Fruit fly (Drosophila melanogaster): ENCODE data around the gene sky.

Gene sky

dm6 chr2L:20828701-20829100 lies 90.0 kb downstream of the sky start:
- TF ChIP-seq rn (GFP tag; IDR thresholded peaks at IDR 0.05) = no peak

dm6 chr2L:20827045-20827444 lies 91.7 kb downstream of the sky start:
- no peak for TF ChIP-seq CG9948 (tag; optimal IDR thresholded peaks at IDR 0.05)
- TF ChIP-seq CG4496 (GFP tag; IDR thresholded peaks at IDR 0.05) = no peak
- no peak for TF ChIP-seq rn (GFP tag; IDR thresholded peaks at IDR 0.05)
- TF ChIP-seq Pif1A (GFP tag; optimal IDR thresholded peaks at IDR 0.05) = no peak
- TF ChIP-seq CG12605 (GFP tag; IDR thresholded peaks at IDR 0.05) = no peak
- TF ChIP-seq gl (tag; optimal IDR thresholded peaks at IDR 0.05) = no peak
- TF ChIP-seq CG8159 (tag; optimal IDR thresholded peaks at IDR 0.05) = no peak
- TF ChIP-seq CG14655 (GFP tag; optimal IDR thresholded peaks at IDR 0.05) = no peak
- TF ChIP-seq CG13204 (GFP tag; optimal IDR thresholded peaks at IDR 0.05) = no peak
- TF ChIP-seq fd96Ca (GFP tag; IDR thresholded peaks at IDR 0.05) = no peak
- TF ChIP-seq CG15710 (tag; optimal IDR thresholded peaks at IDR 0.05) = no peak
- TF ChIP-seq CG8301 (tag; optimal IDR thresholded peaks at IDR 0.05) = no peak
- no peak for TF ChIP-seq EcR (GFP tag; optimal IDR thresholded peaks at IDR 0.05)
- no peak for TF ChIP-seq Ets98B (GFP tag; IDR thresholded peaks at IDR 0.05)
- no peak for TF ChIP-seq D1 (tag; optimal IDR thresholded peaks at IDR 0.05)
- no peak for TF ChIP-seq Snoo (tag; optimal IDR thresholded peaks at IDR 0.05)
- TF ChIP-seq CG34367 (tag; optimal IDR thresholded peaks at IDR 0.05) = no peak
- TF ChIP-seq CG10348 (GFP tag; IDR thresholded peaks at IDR 0.05) = no peak
- TF ChIP-seq CG32121 (GFP tag; IDR thresholded peaks at IDR 0.05) = no peak

dm6 chr2L:20826226-20826625 lies 92.5 kb downstream of the sky start:
- TF ChIP-seq CG9948 (tag; optimal IDR thresholded peaks at IDR 0.05) = no peak
- no peak for TF ChIP-seq EcR (GFP tag; optimal IDR thresholded peaks at IDR 0.05)
- no peak for TF ChIP-seq CG17806 (tag; optimal IDR thresholded peaks at IDR 0.05)

dm6 chr2L:20825265-20825664 lies 93.5 kb downstream of the sky start:
- TF ChIP-seq CG12605 (GFP tag; IDR thresholded peaks at IDR 0.05) (peak; percentile 57; the same call in 1 of the 2 replicates), CG32121 (GFP tag; IDR thresholded peaks at IDR 0.05) (no peak), Snoo (tag; optimal IDR thresholded peaks at IDR 0.05) (no peak), EcR (GFP tag; optimal IDR thresholded peaks at IDR 0.05) (peak; percentile 89), CG9948 (tag; optimal IDR thresholded peaks at IDR 0.05) (no peak), gl (tag; optimal IDR thresholded peaks at IDR 0.05) (peak; percentile 16), CG13204 (GFP tag; optimal IDR thresholded peaks at IDR 0.05) (peak; percentile 89)

DNA sequence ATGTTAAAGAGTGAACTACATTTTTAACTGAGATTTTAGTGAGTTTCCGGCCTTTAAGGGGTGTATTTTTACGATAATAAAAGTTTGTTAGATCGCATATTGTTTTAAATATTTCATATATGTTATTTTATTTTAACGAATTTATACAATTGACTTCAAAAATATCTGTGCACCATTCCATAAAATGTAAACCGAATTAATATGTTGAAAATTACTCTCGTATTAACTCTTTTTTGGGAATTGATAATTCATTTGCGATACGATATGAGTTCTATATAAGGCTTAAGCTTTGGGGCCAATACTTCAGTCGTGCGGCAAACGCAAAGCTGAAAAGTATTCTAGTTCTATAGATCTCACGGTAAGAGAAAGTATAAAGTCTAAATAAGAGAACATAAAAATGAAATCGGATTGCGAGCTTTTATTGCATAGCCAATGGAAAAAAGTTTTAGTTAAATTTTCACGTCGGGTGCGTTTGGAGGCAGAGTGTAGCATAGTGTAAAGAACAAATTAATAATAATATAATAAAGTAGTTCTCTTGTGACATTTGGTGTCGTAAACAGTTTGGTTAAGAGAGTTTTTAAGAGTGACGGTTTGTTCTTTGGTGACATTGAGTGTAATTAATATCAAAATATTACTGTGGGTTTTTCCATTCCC lies 94.5 kb downstream of the sky start:
- TF ChIP-seq CG9948 (tag; optimal IDR thresholded peaks at IDR 0.05) = no peak
- no peak for TF ChIP-seq D1 (tag; optimal IDR thresholded peaks at IDR 0.05)
- peak; percentile 10; the same call in 1 of the 2 replicates for TF ChIP-seq CG32121 (GFP tag; IDR thresholded peaks at IDR 0.05)

DNA sequence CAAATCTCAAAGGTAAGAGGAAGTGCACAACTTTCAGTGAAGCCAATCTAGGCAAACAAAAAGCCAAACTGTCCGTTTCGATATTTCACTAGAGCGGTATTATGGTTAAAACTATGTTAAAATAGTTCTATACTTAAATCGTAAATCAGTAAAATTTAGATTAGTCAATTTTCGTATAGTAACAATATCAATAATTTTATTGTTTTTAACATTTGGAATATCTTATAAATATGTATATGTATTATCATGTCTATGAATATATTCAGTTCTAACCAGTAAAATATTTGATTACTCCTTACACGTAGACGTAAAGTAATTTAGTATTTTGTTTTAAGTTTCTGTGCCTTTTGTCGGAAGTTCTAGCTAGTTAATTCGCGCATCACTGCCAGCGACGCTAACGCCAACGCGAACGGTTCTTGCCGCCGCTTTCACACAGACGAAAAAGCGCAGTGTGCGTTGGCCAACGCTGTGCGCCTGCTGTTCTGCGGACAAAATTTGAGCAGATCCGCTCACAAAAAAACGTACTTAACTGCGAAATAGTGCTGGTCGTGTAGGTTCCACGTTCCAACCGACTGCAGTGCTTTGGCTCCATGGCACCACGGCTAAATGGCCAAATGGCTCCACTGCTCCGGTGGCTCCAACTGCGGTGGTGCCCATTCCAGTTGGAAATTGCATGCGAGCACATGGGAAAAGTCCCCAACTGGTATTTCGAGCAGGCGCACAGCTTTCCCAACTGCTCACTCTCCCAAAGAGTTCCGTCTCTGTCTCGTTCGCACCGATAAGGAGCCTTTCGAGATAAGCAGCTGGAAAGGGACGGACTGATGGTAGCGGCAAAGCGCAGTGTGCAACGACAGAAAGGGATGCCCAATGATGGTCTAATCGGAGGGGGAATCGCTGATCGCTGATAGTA lies 95.3 kb downstream of the sky start:
- TF ChIP-seq CG4496 (GFP tag; IDR thresholded peaks at IDR 0.05) (0 out of 3 replicates have a peak, but pooled peaks have one; percentile 65), CG9948 (tag; optimal IDR thresholded peaks at IDR 0.05) (peak; percentile 30), rn (GFP tag; IDR thresholded peaks at IDR 0.05) (no peak), Ets98B (GFP tag; IDR thresholded peaks at IDR 0.05) (peak; percentile 69; the same call in 1 of the 2 replicates), CG15710 (tag; optimal IDR thresholded peaks at IDR 0.05) (no peak), CG8159 (tag; optimal IDR thresholded peaks at IDR 0.05) (peak; percentile 26), D1 (tag; optimal IDR thresholded peaks at IDR 0.05) (no peak), CG14655 (GFP tag; optimal IDR thresholded peaks at IDR 0.05) (peak; percentile 45), CG34367 (tag; optimal IDR thresholded peaks at IDR 0.05) (no peak), CG8301 (tag; optimal IDR thresholded peaks at IDR 0.05) (no peak), CG17806 (tag; optimal IDR thresholded peaks at IDR 0.05) (no peak), fd96Ca (GFP tag; IDR thresholded peaks at IDR 0.05) (peak; percentile 11; the same call in 2 of the 3 replicates), CG12605 (GFP tag; IDR thresholded peaks at IDR 0.05) (0 out of 2 replicates have a peak, but pooled peaks have one; percentile 15), CG13204 (GFP tag; optimal IDR thresholded peaks at IDR 0.05) (peak; percentile 94), Snoo (tag; optimal IDR thresholded peaks at IDR 0.05) (peak; percentile 28), EcR (GFP tag; optimal IDR thresholded peaks at IDR 0.05) (peak; percentile 72), gl (tag; optimal IDR thresholded peaks at IDR 0.05) (peak; percentile 60), Pif1A (GFP tag; optimal IDR thresholded peaks at IDR 0.05) (peak; percentile 8), CG10348 (GFP tag; IDR thresholded peaks at IDR 0.05) (no peak), Pif1B (GFP tag; optimal IDR thresholded peaks at IDR 0.05) (peak; percentile 30), CG32121 (GFP tag; IDR thresholded peaks at IDR 0.05) (peak; percentile 82)

All from whole organism, pupa.